Worm (Caenorhabditis elegans): ENCODE results near the gene fbxb-34.

fbxb-34 gene

ce11 chrII:580189-580643, 7.4 kb upstream of the fbxb-34 start, which contains the start of the genes cdc-37 and W08F4.3 (continued):
- peak; percentile 46 for TF ChIP-seq rnt-1 (tag; optimal IDR thresholded peaks at IDR 0.05)
- no peak for TF ChIP-seq elt-2 (tag; optimal IDR thresholded peaks at IDR 0.05)
- no peak for TF ChIP-seq sup-37 (GFP tag; optimal IDR thresholded peaks at IDR 0.05)
- no peak for TF ChIP-seq nhr-84 (tag; optimal IDR thresholded peaks at IDR 0.05)
- TF ChIP-seq mab-9 (GFP tag; IDR thresholded peaks at IDR 0.05), result no peak
- no peak for TF ChIP-seq fkh-8 (tag; optimal IDR thresholded peaks at IDR 0.05)
- TF ChIP-seq unc-98 (GFP tag; IDR thresholded peaks at IDR 0.05), result no peak
- peak; percentile 12 for TF ChIP-seq dsc-1 (tag; optimal IDR thresholded peaks at IDR 0.05)

- no peak for TF ChIP-seq ztf-11 (tag; optimal IDR thresholded peaks at IDR 0.05)
- TF ChIP-seq nhr-28 (tag; optimal IDR thresholded peaks at IDR 0.05), result no peak
- TF ChIP-seq ces-1 (GFP tag; optimal IDR thresholded peaks at IDR 0.05), result no peak
- no peak for TF ChIP-seq lsy-2 (tag; optimal IDR thresholded peaks at IDR 0.05)
- TF ChIP-seq dpl-1 (GFP tag; optimal IDR thresholded peaks at IDR 0.05), result no peak
- TF ChIP-seq sptf-1 (tag; optimal IDR thresholded peaks at IDR 0.05), result no peak
- TF ChIP-seq nhr-84 (tag; optimal IDR thresholded peaks at IDR 0.05), result no peak
- TF ChIP-seq nhr-12 (tag; optimal IDR thresholded peaks at IDR 0.05), result no peak
Observed at ce11 chrII:581983-582382, 5.7 kb upstream of the fbxb-34 start.

ce11 chrII:582649-583048, 5.0 kb upstream of the fbxb-34 start, which contains the start of gene fbxb-14:
Gene fbxb-14 (minus strand): TSS chrII:582749.
- TF ChIP-seq ceh-90 (tag; optimal IDR thresholded peaks at IDR 0.05), result no peak
- no peak for TF ChIP-seq lsy-2 (tag; optimal IDR thresholded peaks at IDR 0.05)
- TF ChIP-seq unc-130 (tag; optimal IDR thresholded peaks at IDR 0.05), result no peak
- no peak for TF ChIP-seq lin-39 (tag; optimal IDR thresholded peaks at IDR 0.05)
- no peak for TF ChIP-seq fkh-4 (tag; optimal IDR thresholded peaks at IDR 0.05; ENCODE audit: borderline replicate concordance)
- TF ChIP-seq lin-35 (GFP tag; optimal IDR thresholded peaks at IDR 0.05), result no peak
- TF ChIP-seq skn-1 (tag; optimal IDR thresholded peaks at IDR 0.05), result no peak
- TF ChIP-seq C34B4.2 (tag; optimal IDR thresholded peaks at IDR 0.05), result no peak
- no peak for TF ChIP-seq unc-30 (tag; optimal IDR thresholded peaks at IDR 0.05)
- TF ChIP-seq egl-27 (tag; optimal IDR thresholded peaks at IDR 0.05), result no peak
- no peak for TF ChIP-seq efl-1 (optimal IDR thresholded peaks at IDR 0.05)
- TF ChIP-seq efl-1 (GFP tag; optimal IDR thresholded peaks at IDR 0.05 in 1 of 2), result no peak
- TF ChIP-seq isw-1 (GFP tag; IDR thresholded peaks at IDR 0.05), result no peak

DNA sequence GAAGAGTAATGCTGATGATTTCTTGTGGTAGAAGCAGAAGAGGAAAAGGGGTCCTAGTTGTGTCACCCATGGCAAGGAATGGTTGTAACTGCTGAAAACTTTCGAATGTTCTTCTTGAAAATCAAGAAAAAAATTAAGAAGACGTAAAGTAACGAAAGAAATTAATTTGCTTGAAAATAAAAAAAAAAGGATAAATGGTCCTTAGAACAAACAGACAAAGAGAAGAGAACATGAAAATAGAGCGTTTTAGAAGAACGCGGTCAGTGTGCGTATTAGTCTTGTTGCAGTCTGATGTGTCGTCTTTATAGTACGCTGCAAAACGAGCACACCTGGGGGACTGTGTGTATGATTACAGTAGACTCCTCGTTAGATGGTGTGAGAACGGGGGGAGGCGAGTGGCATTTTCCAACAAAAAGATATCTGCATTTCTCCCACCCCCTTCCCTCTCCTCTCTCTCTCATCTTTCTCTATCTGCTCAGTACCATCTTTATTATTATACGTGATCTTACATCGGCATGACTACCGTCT, 3.2 kb upstream of the fbxb-34 start, which contains the start of the genes W08F4.12 and W08F4.13:
TSS of gene W08F4.12 (minus strand) at position 101 of the 528 bp plus-strand sequence.
TSS of gene W08F4.13 (plus strand) at position 478 of the 528 bp plus-strand sequence.
- TF ChIP-seq swsn-7 (tag; optimal IDR thresholded peaks at IDR 0.05) (no peak), ztf-4 (tag; optimal IDR thresholded peaks at IDR 0.05) (no peak), unc-86 (tag; optimal IDR thresholded peaks at IDR 0.05) (no peak), zip-4 (GFP tag; optimal IDR thresholded peaks at IDR 0.05) (no peak), ceh-82 (tag; optimal IDR thresholded peaks at IDR 0.05) (no peak), ama-1 (optimal IDR thresholded peaks at IDR 0.05) (no peak), vab-15 (tag; optimal IDR thresholded peaks at IDR 0.05) (no peak), efl-3 (GFP tag; optimal IDR thresholded peaks at IDR 0.05) (no peak), fos-1 (tag; optimal IDR thresholded peaks at IDR 0.05) (no peak), alr-1 (tag; optimal IDR thresholded peaks at IDR 0.05; ENCODE audit: borderline replicate concordance) (no peak), blmp-1 (tag; optimal IDR thresholded peaks at IDR 0.05) (no peak), hlh-17 (GFP tag; optimal IDR thresholded peaks at IDR 0.05; ENCODE audit: borderline replicate concordance) (no peak), grh-1 (GFP tag; IDR thresholded peaks at IDR 0.05) (no peak), mab-9 (GFP tag; IDR thresholded peaks at IDR 0.05) (no peak), nhr-19 (GFP tag; conservative IDR thresholded peaks at IDR 0.05) (no peak), tbx-2 (tag; optimal IDR thresholded peaks at IDR 0.05) (no peak), hpl-2 (GFP tag; optimal IDR thresholded peaks at IDR 0.05) (no peak)
